Worm (Caenorhabditis elegans) whole organism, midembryonic: ENCODE measurements around the gene F35E8.7.

Source experiments
- T22C8.4 ChIP-seq: fragments of 200-800 bp; sonication (Bioruptor generic); IDR thresholded peaks from 2 replicates; pipeline ENCODE4 v1.3.6; 2022; ENCODE audit warnings: missing genetic modification characterization, missing compliant biosample characterization
- cog-1 ChIP-seq: sonication (generic microtip); optimal IDR thresholded peaks from 2 replicates; lab custom pipeline; 2016; ENCODE audit warnings: missing genetic modification characterization, missing compliant biosample characterization
- flt-1 ChIP-seq: fragments of 200-800 bp; sonication (Bioruptor generic); IDR thresholded peaks from 2 replicates; pipeline ENCODE4 v1.3.6; 2022; ENCODE audit warnings: missing genetic modification characterization, missing compliant biosample characterization
- klf-2 ChIP-seq: fragments of 200-800 bp; sonication (Bioruptor generic); conservative IDR thresholded peaks from 2 replicates; pipeline ENCODE4 v1.3.6; 2022; ENCODE audit warnings: missing genetic modification reagents, missing genetic modification characterization, missing compliant biosample characterization
- med-1 ChIP-seq: sonication (generic microtip); optimal IDR thresholded peaks from 2 replicates; lab custom pipeline; 2017; ENCODE audit warnings: missing genetic modification characterization, mild to moderate bottlenecking, missing compliant biosample characterization, antibody characterized with exemption, missing genetic modification reagents; ENCODE audit not compliant: insufficient read depth
- ztf-23 ChIP-seq: fragments of 200-800 bp; sonication (Bioruptor generic); IDR thresholded peaks from 2 replicates; pipeline ENCODE4 v1.3.6; 2022; ENCODE audit warnings: missing genetic modification reagents, missing genetic modification characterization, missing compliant biosample characterization
- ztf-29 ChIP-seq: fragments of 200-800 bp; sonication (Bioruptor generic); IDR thresholded peaks from 2 replicates; pipeline ENCODE4 v1.3.6; 2022; ENCODE audit warnings: missing genetic modification reagents, missing genetic modification characterization, missing compliant biosample characterization

ce11 chrV:15879508-15879907 is 34.3 kb upstream of the F35E8.7 start, which contains the start of gene nhr-84:
- TF ChIP-seq med-1 (GFP tag; lab: Kevin White, UChicago), result no peak
- no peak for TF ChIP-seq T22C8.4
- TF ChIP-seq cog-1 (tag; lab: Kevin White, UChicago), result no peak
- TF ChIP-seq ztf-23 (GFP tag; lab: Robert Waterston, UW), result no peak
- no peak for TF ChIP-seq klf-2 (GFP tag; lab: Robert Waterston, UW)
- TF ChIP-seq ztf-29 (GFP tag; lab: Robert Waterston, UW), result no peak
- no peak for TF ChIP-seq flt-1
